Worm (Caenorhabditis elegans) whole organism, L1 larva: ENCODE results near the gene F43C1.5.

Experiments
- mdl-1 ChIP-seq, 2 experiments: fragments of 150-350 bp; optimal IDR thresholded peaks; 2 replicates each; lab custom pipeline; 2014 to 2017; ENCODE audit warnings: missing biosample characterization in 2 of 2, missing genetic modification characterization in 2 of 2, inconsistent platforms in 1 of 2
- nhr-11 ChIP-seq: fragments of 150-350 bp; optimal IDR thresholded peaks from 2 replicates; lab custom pipeline; 2014; ENCODE audit warnings: missing biosample characterization, missing genetic modification characterization
- tbx-2 ChIP-seq: sonication (generic microtip); optimal IDR thresholded peaks from 2 replicates; lab custom pipeline; 2016; ENCODE audit warnings: missing genetic modification characterization, missing compliant biosample characterization
- unc-62 ChIP-seq: fragments of 150-350 bp; optimal IDR thresholded peaks from 2 replicates; lab custom pipeline; 2014; ENCODE audit warnings: missing biosample characterization, missing genetic modification reagents, missing genetic modification characterization

DNA sequence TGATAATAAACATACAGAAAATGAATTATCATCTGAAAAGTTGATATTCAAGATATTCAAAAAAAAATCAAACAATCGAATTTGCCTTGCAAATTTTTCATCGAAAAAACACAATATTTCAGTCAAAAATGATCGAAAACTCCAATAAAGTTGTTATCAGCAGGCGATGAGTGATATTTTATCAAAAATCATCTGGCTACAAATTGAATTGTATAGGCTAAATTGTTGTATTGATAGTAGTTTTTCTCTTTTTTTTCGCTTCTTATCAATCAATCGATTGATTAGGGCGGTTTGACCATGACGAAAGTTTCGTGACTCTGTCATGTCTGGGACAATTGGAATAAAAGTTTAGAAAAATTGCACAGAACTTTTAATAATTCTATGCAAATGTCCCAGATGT lies 11.2 kb downstream of the F43C1.5 start:
- TF ChIP-seq mdl-1 (tag; optimal IDR thresholded peaks at IDR 0.05; lab: Kevin White, UChicago) (no peak), nhr-11 (tag; lab: Kevin White, UChicago) (no peak), tbx-2 (no peak), unc-62 (GFP tag; lab: Kevin White, UChicago) (no peak)
